Fruit fly (Drosophila melanogaster): ENCODE results near the gene bap.

Gene bap

DNA sequence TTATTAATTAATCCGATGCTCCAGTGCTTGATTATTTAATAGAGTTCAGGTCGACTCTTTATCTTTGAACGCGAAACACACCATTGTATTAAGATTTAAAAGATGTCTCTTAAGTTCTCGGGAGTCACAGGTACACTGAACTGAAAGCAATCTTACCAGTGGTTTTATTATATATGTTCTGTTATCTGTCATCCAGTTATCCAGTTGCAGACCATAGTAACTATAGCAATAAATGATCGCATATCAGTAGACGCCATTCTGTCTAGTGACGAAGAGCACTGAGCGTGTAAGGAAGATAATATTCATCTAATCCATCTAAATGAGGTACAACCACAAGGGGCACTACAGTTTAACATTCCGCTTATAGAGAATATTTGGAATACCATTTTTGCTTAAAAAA lies 11.0 kb downstream of the bap start, which contains the start of gene Ugt49B2:
Gene Ugt49B2 (minus strand): TSS at position 101 of the 400 bp plus-strand sequence.
- TF ChIP-seq OdsH (GFP tag; optimal IDR thresholded peaks at IDR 0.05) (no peak), ss (GFP tag; optimal IDR thresholded peaks at IDR 0.05) (no peak), Hr39 (GFP tag; optimal IDR thresholded peaks at IDR 0.05) (no peak), Ets21C (GFP tag; optimal IDR thresholded peaks at IDR 0.05) (no peak), CG8319 (GFP tag; optimal IDR thresholded peaks at IDR 0.05) (no peak), CG11294 (GFP tag; IDR thresholded peaks at IDR 0.05) (no peak), acj6 (GFP tag; optimal IDR thresholded peaks at IDR 0.05) (no peak), fd59A (GFP tag; optimal IDR thresholded peaks at IDR 0.05) (no peak), CG10631 (GFP tag; optimal IDR thresholded peaks at IDR 0.05) (no peak), CG16779 (tag; optimal IDR thresholded peaks at IDR 0.05) (no peak), CG15336 (GFP tag; IDR thresholded peaks at IDR 0.05) (no peak), Eip93F (GFP tag; optimal IDR thresholded peaks at IDR 0.05) (no peak), CG4318 (GFP tag; optimal IDR thresholded peaks at IDR 0.05) (no peak), achi (GFP tag; optimal IDR thresholded peaks at IDR 0.05) (no peak), Smox (GFP tag; optimal IDR thresholded peaks at IDR 0.05) (no peak), CG6163 (GFP tag; IDR thresholded peaks at IDR 0.05) (no peak), CG9139 (GFP tag; optimal IDR thresholded peaks at IDR 0.05) (no peak), Sox15 (GFP tag; optimal IDR thresholded peaks at IDR 0.05) (no peak), spab (GFP tag; optimal IDR thresholded peaks at IDR 0.05) (no peak)

- no peak for TF ChIP-seq lz (GFP tag; optimal IDR thresholded peaks at IDR 0.05)
- no peak for TF ChIP-seq CG32006 (GFP tag; optimal IDR thresholded peaks at IDR 0.05)
- TF ChIP-seq Sox14 (GFP tag; optimal IDR thresholded peaks at IDR 0.05) = no peak
- no peak for TF ChIP-seq fd59A (GFP tag; optimal IDR thresholded peaks at IDR 0.05)
- no peak for TF ChIP-seq dac (GFP tag; optimal IDR thresholded peaks at IDR 0.05)
- no peak for TF ChIP-seq CG6276 (GFP tag; optimal IDR thresholded peaks at IDR 0.05)
- no peak for TF ChIP-seq salr (GFP tag; optimal IDR thresholded peaks at IDR 0.05)
- TF ChIP-seq Hr39 (GFP tag; optimal IDR thresholded peaks at IDR 0.05) = no peak
- TF ChIP-seq CG9139 (GFP tag; optimal IDR thresholded peaks at IDR 0.05) = no peak
- no peak for TF ChIP-seq CG3032 (tag; optimal IDR thresholded peaks at IDR 0.05)
- no peak for TF ChIP-seq Lpt (GFP tag; optimal IDR thresholded peaks at IDR 0.05)
- no peak for TF ChIP-seq CG7368 (GFP tag; optimal IDR thresholded peaks at IDR 0.05)
- no peak for TF ChIP-seq CG4318 (GFP tag; optimal IDR thresholded peaks at IDR 0.05)
- TF ChIP-seq ss (GFP tag; optimal IDR thresholded peaks at IDR 0.05) = no peak
- no peak for TF ChIP-seq svp (GFP tag)
- no peak for TF ChIP-seq Eip78C (GFP tag)
- TF ChIP-seq esn (GFP tag; optimal IDR thresholded peaks at IDR 0.05) = no peak
- no peak for TF ChIP-seq CG6854 (GFP tag; optimal IDR thresholded peaks at IDR 0.05)
- no peak for TF ChIP-seq Ets96B (tag; optimal IDR thresholded peaks at IDR 0.05)
Observed at dm6 chr3R:21403435-21403834, 14.8 kb downstream of the bap start, which contains the start of gene CG7907. CG7907 (plus strand) TSS chr3R:21403735.

dm6 chr3R:21406708-21407107 lies 18.0 kb downstream of the bap start:
- no peak for TF ChIP-seq spab (GFP tag; optimal IDR thresholded peaks at IDR 0.05)
- no peak for TF ChIP-seq Sox102F (GFP tag; optimal IDR thresholded peaks at IDR 0.05)
- TF ChIP-seq ss (GFP tag; optimal IDR thresholded peaks at IDR 0.05) = no peak
- TF ChIP-seq CG6163 (GFP tag; IDR thresholded peaks at IDR 0.05) = no peak
- no peak for TF ChIP-seq acj6 (GFP tag; optimal IDR thresholded peaks at IDR 0.05)
- TF ChIP-seq CG11902 (GFP tag; optimal IDR thresholded peaks at IDR 0.05) = no peak
- TF ChIP-seq Eip93F (GFP tag; optimal IDR thresholded peaks at IDR 0.05) = no peak
- TF ChIP-seq Met (GFP tag; optimal IDR thresholded peaks at IDR 0.05) = no peak
- TF ChIP-seq lz (GFP tag; optimal IDR thresholded peaks at IDR 0.05) = no peak

DNA sequence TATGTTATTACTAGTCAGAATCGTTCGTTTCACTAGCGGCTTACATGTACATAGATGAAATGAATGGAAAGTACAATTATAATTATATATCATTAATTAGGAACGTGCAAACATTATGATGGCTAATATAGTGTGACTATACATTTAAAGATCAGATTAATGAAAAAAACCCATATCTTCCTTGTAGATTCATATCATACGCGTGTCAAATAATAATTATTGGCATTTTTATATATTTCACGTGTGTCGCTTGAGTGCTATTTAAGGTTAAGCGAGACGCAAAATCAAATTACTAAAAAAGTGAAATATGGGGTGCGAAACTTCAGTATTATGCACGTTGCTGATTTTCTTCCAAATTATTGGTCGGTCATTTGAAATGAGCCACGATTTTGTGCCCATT lies 18.5 kb downstream of the bap start, which contains the start of gene CheB93a:
Gene CheB93a (plus strand): TSS at position 301 of the 400 bp plus-strand sequence.
- no peak for TF ChIP-seq CG32006 (GFP tag; optimal IDR thresholded peaks at IDR 0.05)
- no peak for TF ChIP-seq Smox (GFP tag; optimal IDR thresholded peaks at IDR 0.05)
- no peak for TF ChIP-seq CG11902 (GFP tag; optimal IDR thresholded peaks at IDR 0.05)
- TF ChIP-seq Sox14 (GFP tag; optimal IDR thresholded peaks at IDR 0.05) = no peak
- no peak for TF ChIP-seq CG6276 (GFP tag; optimal IDR thresholded peaks at IDR 0.05)
- TF ChIP-seq Eip93F (GFP tag; optimal IDR thresholded peaks at IDR 0.05) = no peak

Measured in whole organism, prepupa.